Worm (Caenorhabditis elegans) whole organism, midembryonic: ENCODE results near the gene phat-8.

Experiments
- T22C8.4 ChIP-seq: fragments of 200-800 bp; sonication (Bioruptor generic); IDR thresholded peaks from 2 replicates; pipeline ENCODE4 v1.3.6; 2022; ENCODE audit warnings: missing genetic modification characterization, missing compliant biosample characterization
- cog-1 ChIP-seq: sonication (generic microtip); optimal IDR thresholded peaks from 2 replicates; lab custom pipeline; 2016; ENCODE audit warnings: missing genetic modification characterization, missing compliant biosample characterization
- flt-1 ChIP-seq: fragments of 200-800 bp; sonication (Bioruptor generic); IDR thresholded peaks from 2 replicates; pipeline ENCODE4 v1.3.6; 2022; ENCODE audit warnings: missing genetic modification characterization, missing compliant biosample characterization
- klf-2 ChIP-seq: fragments of 200-800 bp; sonication (Bioruptor generic); conservative IDR thresholded peaks from 2 replicates; pipeline ENCODE4 v1.3.6; 2022; ENCODE audit warnings: missing genetic modification reagents, missing genetic modification characterization, missing compliant biosample characterization
- med-1 ChIP-seq: sonication (generic microtip); optimal IDR thresholded peaks from 2 replicates; lab custom pipeline; 2017; ENCODE audit warnings: missing genetic modification characterization, mild to moderate bottlenecking, missing compliant biosample characterization, antibody characterized with exemption, missing genetic modification reagents; ENCODE audit not compliant: insufficient read depth
- ref-1 ChIP-seq: fragments of 200-800 bp; sonication (Bioruptor generic); conservative IDR thresholded peaks from 2 replicates; pipeline ENCODE4 v1.3.6; 2022; ENCODE audit warnings: missing genetic modification reagents, missing genetic modification characterization, missing compliant biosample characterization
- tab-1 ChIP-seq: fragments of 200-800 bp; sonication (Bioruptor generic); IDR thresholded peaks from 2 replicates; pipeline ENCODE4 v1.3.6; 2022; ENCODE audit warnings: missing genetic modification characterization, missing compliant biosample characterization
- ztf-23 ChIP-seq: fragments of 200-800 bp; sonication (Bioruptor generic); IDR thresholded peaks from 2 replicates; pipeline ENCODE4 v1.3.6; 2022; ENCODE audit warnings: missing genetic modification reagents, missing genetic modification characterization, missing compliant biosample characterization
- ztf-29 ChIP-seq: fragments of 200-800 bp; sonication (Bioruptor generic); IDR thresholded peaks from 2 replicates; pipeline ENCODE4 v1.3.6; 2022; ENCODE audit warnings: missing genetic modification reagents, missing genetic modification characterization, missing compliant biosample characterization

The phat-8 gene

DNA sequence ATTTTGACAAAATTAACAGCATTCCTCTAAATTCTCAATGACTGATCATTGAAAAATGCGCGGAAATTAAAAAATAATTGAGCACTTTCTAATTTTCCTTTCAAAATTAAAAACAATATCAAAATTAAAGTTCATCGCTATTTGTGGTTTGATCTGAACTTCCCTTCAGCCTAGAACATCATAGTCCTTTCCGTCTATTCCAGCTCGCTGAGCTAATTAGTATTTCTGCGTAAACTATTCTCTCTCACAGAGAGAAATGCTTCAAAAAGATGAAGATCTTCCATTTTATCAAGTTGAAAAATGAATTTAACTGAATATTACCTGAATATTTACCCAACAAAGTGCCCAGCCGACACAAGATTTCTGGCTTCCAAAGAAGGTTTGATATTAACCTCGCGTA is 35.4 kb downstream of the phat-8 start, which contains the start of gene srh-68:
Gene srh-68 (plus strand): TSS at position 301 of the 400 bp plus-strand sequence.
- no peak for TF ChIP-seq ztf-29 (GFP tag; lab: Robert Waterston, UW)
- TF ChIP-seq ztf-23 (GFP tag; lab: Robert Waterston, UW), result no peak
- no peak for TF ChIP-seq med-1 (GFP tag; lab: Kevin White, UChicago)
- TF ChIP-seq flt-1 (GFP tag; lab: Robert Waterston, UW), result no peak
- TF ChIP-seq cog-1 (tag; lab: Kevin White, UChicago), result no peak
- no peak for TF ChIP-seq ref-1 (GFP tag; lab: Robert Waterston, UW)
- TF ChIP-seq tab-1 (GFP tag; lab: Robert Waterston, UW), result no peak
- no peak for TF ChIP-seq T22C8.4 (GFP tag; lab: Robert Waterston, UW)
- no peak for TF ChIP-seq klf-2 (GFP tag; lab: Robert Waterston, UW)

DNA sequence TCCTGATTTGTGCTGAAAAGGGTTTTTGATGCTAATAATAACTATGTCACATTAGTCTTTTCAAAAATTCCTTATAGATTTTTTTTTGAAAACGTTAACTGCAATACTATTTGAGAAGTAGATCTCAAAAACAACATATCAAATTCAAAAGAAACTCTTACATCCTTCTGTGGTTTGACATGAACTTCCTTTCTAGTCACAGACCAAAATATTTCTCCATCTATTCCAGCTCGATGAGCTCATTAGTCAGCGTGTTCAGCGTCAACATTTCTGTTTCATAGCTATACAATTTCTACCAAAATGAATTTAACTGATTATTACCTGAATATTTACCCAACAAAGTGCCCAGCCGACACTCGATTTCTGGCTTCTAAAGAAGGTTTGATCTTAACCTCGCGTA is 37.0 kb downstream of the phat-8 start, which contains the start of gene srh-67:
Gene srh-67 (plus strand): TSS at position 301 of the 400 bp plus-strand sequence.
- no peak for TF ChIP-seq ztf-29 (GFP tag; lab: Robert Waterston, UW)
- TF ChIP-seq med-1 (GFP tag; lab: Kevin White, UChicago), result no peak
- TF ChIP-seq flt-1 (GFP tag; lab: Robert Waterston, UW), result no peak
- no peak for TF ChIP-seq ztf-23 (GFP tag; lab: Robert Waterston, UW)
- no peak for TF ChIP-seq T22C8.4 (GFP tag; lab: Robert Waterston, UW)
- TF ChIP-seq klf-2 (GFP tag; lab: Robert Waterston, UW), result no peak

ce11 chrII:12511866-12512265 is 40.3 kb downstream of the phat-8 start, which contains the start of gene srh-73:
srh-73 (plus strand) TSS chrII:12512166.
- TF ChIP-seq cog-1 (tag; lab: Kevin White, UChicago), result no peak
- TF ChIP-seq klf-2 (GFP tag; lab: Robert Waterston, UW), result no peak
- TF ChIP-seq ztf-29 (GFP tag; lab: Robert Waterston, UW), result no peak
- no peak for TF ChIP-seq med-1 (GFP tag; lab: Kevin White, UChicago)
- no peak for TF ChIP-seq ztf-23 (GFP tag; lab: Robert Waterston, UW)
- no peak for TF ChIP-seq tab-1 (GFP tag; lab: Robert Waterston, UW)
- TF ChIP-seq ref-1 (GFP tag; lab: Robert Waterston, UW), result no peak
- TF ChIP-seq flt-1 (GFP tag; lab: Robert Waterston, UW), result no peak
- TF ChIP-seq T22C8.4 (GFP tag; lab: Robert Waterston, UW), result no peak

ce11 chrII:12514620-12515019 is 43.0 kb downstream of the phat-8 start, which contains the start of gene srh-69:
srh-69 (minus strand) TSS chrII:12514720.
- TF ChIP-seq klf-2 (GFP tag; lab: Robert Waterston, UW) (no peak), ztf-29 (GFP tag; lab: Robert Waterston, UW) (no peak), cog-1 (tag; lab: Kevin White, UChicago) (no peak), tab-1 (GFP tag; lab: Robert Waterston, UW) (no peak), ztf-23 (GFP tag; lab: Robert Waterston, UW) (no peak), med-1 (GFP tag; lab: Kevin White, UChicago) (no peak), flt-1 (GFP tag; lab: Robert Waterston, UW) (no peak), ref-1 (GFP tag; lab: Robert Waterston, UW) (no peak), T22C8.4 (GFP tag; lab: Robert Waterston, UW) (no peak)

ce11 chrII:12516313-12516712 is 44.7 kb downstream of the phat-8 start, which contains the start of gene srh-61:
srh-61 (minus strand) TSS chrII:12516413.
- no peak for TF ChIP-seq ref-1 (GFP tag; lab: Robert Waterston, UW)
- TF ChIP-seq ztf-23 (GFP tag; lab: Robert Waterston, UW), result no peak
- no peak for TF ChIP-seq cog-1 (tag; lab: Kevin White, UChicago)
- TF ChIP-seq med-1 (GFP tag; lab: Kevin White, UChicago), result no peak
- TF ChIP-seq ztf-29 (GFP tag; lab: Robert Waterston, UW), result no peak
- no peak for TF ChIP-seq T22C8.4 (GFP tag; lab: Robert Waterston, UW)
- no peak for TF ChIP-seq tab-1 (GFP tag; lab: Robert Waterston, UW)
- TF ChIP-seq klf-2 (GFP tag; lab: Robert Waterston, UW), result no peak
- TF ChIP-seq flt-1 (GFP tag; lab: Robert Waterston, UW), result no peak

ce11 chrII:12518008-12518407 is 46.4 kb downstream of the phat-8 start:
- TF ChIP-seq T22C8.4 (GFP tag; lab: Robert Waterston, UW), result no peak
- TF ChIP-seq klf-2 (GFP tag; lab: Robert Waterston, UW), result no peak
- no peak for TF ChIP-seq ztf-23 (GFP tag; lab: Robert Waterston, UW)
- TF ChIP-seq tab-1 (GFP tag; lab: Robert Waterston, UW), result no peak
- no peak for TF ChIP-seq med-1 (GFP tag; lab: Kevin White, UChicago)
- no peak for TF ChIP-seq ref-1 (GFP tag; lab: Robert Waterston, UW)
- no peak for TF ChIP-seq cog-1 (tag; lab: Kevin White, UChicago)
- TF ChIP-seq ztf-29 (GFP tag; lab: Robert Waterston, UW), result no peak
- TF ChIP-seq flt-1 (GFP tag; lab: Robert Waterston, UW), result no peak

ce11 chrII:12518809-12519344 is 47.3 kb downstream of the phat-8 start, which contains the start of gene srh-70:
srh-70 (minus strand) TSS chrII:12518859.
- no peak for TF ChIP-seq klf-2 (GFP tag; lab: Robert Waterston, UW)
- TF ChIP-seq ztf-23 (GFP tag; lab: Robert Waterston, UW), result no peak
- no peak for TF ChIP-seq tab-1 (GFP tag; lab: Robert Waterston, UW)

ce11 chrII:12519616-12520015 is 48.0 kb downstream of the phat-8 start, which contains the start of gene ceh-99:
ceh-99 (plus strand) TSS chrII:12519981.
- TF ChIP-seq klf-2 (GFP tag; lab: Robert Waterston, UW) (no peak), flt-1 (GFP tag; lab: Robert Waterston, UW) (0 out of 2 replicates have a peak, but pooled peaks have one; percentile 33)
